Worm (Caenorhabditis elegans): ENCODE measurements around the gene pho-10.
A peak's percentile ranks its signal among the peaks of the same experiment; 100 is the strongest.

The pho-10 gene

DNA sequence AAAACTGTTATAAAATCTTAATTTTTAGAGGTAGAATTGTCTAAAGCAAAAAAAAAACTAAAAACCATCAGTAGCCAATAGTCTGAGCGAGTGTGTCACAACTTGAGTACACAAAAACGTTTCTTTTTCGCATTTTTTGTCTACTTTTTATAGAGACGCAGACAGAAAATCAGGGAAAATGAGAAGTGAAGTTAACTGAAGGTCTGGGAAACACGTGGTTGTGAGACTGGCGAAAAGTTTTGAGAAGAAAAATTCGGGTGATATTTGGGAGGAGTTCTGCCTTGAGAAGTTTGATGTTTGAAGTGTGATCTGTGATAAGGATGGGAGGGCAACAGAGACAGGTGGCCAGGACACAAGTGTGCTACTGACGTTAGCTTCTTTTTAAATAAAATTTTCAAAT lies 17.2 kb upstream of the pho-10 start:
- no peak for TF ChIP-seq lin-11 (tag; optimal IDR thresholded peaks at IDR 0.05)
- no peak for TF ChIP-seq nhr-237 (tag; optimal IDR thresholded peaks at IDR 0.05)
- peak; percentile 44 for TF ChIP-seq nhr-6 (tag; optimal IDR thresholded peaks at IDR 0.05)
- no peak for TF ChIP-seq mbf-1 (tag; optimal IDR thresholded peaks at IDR 0.05)
- peak; percentile 34 for TF ChIP-seq egl-27 (tag; optimal IDR thresholded peaks at IDR 0.05)
- TF ChIP-seq lsy-2 (tag; optimal IDR thresholded peaks at IDR 0.05): peak in 1 of 2 experiments; percentile 80
- peak; percentile 86 for TF ChIP-seq blmp-1 (tag; optimal IDR thresholded peaks at IDR 0.05; ENCODE audit: insufficient read depth)
- peak; percentile 67 for TF ChIP-seq lin-13 (GFP tag; optimal IDR thresholded peaks at IDR 0.05)
- TF ChIP-seq peb-1 (tag; optimal IDR thresholded peaks at IDR 0.05): no peak
- TF ChIP-seq ztf-11 (tag; optimal IDR thresholded peaks at IDR 0.05): no peak
- TF ChIP-seq dmd-4 (tag; optimal IDR thresholded peaks at IDR 0.05): no peak
- no peak for TF ChIP-seq nhr-77 (tag; optimal IDR thresholded peaks at IDR 0.05)
- no peak for TF ChIP-seq ceh-82 (tag; optimal IDR thresholded peaks at IDR 0.05)
- TF ChIP-seq elt-3 (tag; optimal IDR thresholded peaks at IDR 0.05): no peak
- TF ChIP-seq sma-3 (GFP tag; optimal IDR thresholded peaks at IDR 0.05): peak; percentile 82
- peak; percentile 28 for TF ChIP-seq snpc-4 (tag; optimal IDR thresholded peaks at IDR 0.05)
- no peak for TF ChIP-seq nhr-11 (tag; optimal IDR thresholded peaks at IDR 0.05)
- TF ChIP-seq crh-2 (tag; optimal IDR thresholded peaks at IDR 0.05): peak; percentile 91
- no peak for TF ChIP-seq ceh-16 (tag; optimal IDR thresholded peaks at IDR 0.05)
- no peak for TF ChIP-seq alr-1 (tag; optimal IDR thresholded peaks at IDR 0.05)
- no peak for TF ChIP-seq aly-2 (tag; optimal IDR thresholded peaks at IDR 0.05)
- TF ChIP-seq F13H6.1 (tag; optimal IDR thresholded peaks at IDR 0.05): peak; percentile 83
- peak; percentile 67 for TF ChIP-seq gmeb-1 (tag; optimal IDR thresholded peaks at IDR 0.05)
- TF ChIP-seq ztf-1 (GFP tag; conservative IDR thresholded peaks at IDR 0.05): no peak
- no peak for TF ChIP-seq R02D3.7 (tag; optimal IDR thresholded peaks at IDR 0.05)
- no peak for TF ChIP-seq nhr-23 (tag; optimal IDR thresholded peaks at IDR 0.05)
- no peak for TF ChIP-seq unc-39 (tag; optimal IDR thresholded peaks at IDR 0.05)
- peak; percentile 62 for TF ChIP-seq ama-1 (optimal IDR thresholded peaks at IDR 0.05)
- peak; percentile 88 for TF ChIP-seq fos-1 (tag; optimal IDR thresholded peaks at IDR 0.05)
- TF ChIP-seq nhr-10 (tag; optimal IDR thresholded peaks at IDR 0.05): peak; percentile 93
- peak; percentile 94 for TF ChIP-seq nhr-129 (tag; optimal IDR thresholded peaks at IDR 0.05)
- TF ChIP-seq sma-9 (GFP tag; optimal IDR thresholded peaks at IDR 0.05): peak; percentile 91
- no peak for TF ChIP-seq sma-9 (tag; optimal IDR thresholded peaks at IDR 0.05)
- TF ChIP-seq zag-1 (tag; optimal IDR thresholded peaks at IDR 0.05): no peak
- TF ChIP-seq lin-39 (tag; optimal IDR thresholded peaks at IDR 0.05): no peak
- peak; percentile 89 for TF ChIP-seq nhr-25 (tag; optimal IDR thresholded peaks at IDR 0.05)
- peak in 1 of 2 experiments; percentile 90 for TF ChIP-seq mdl-1 (tag; optimal IDR thresholded peaks at IDR 0.05)
- no peak for TF ChIP-seq nhr-12 (tag; optimal IDR thresholded peaks at IDR 0.05)
- no peak for TF ChIP-seq ZK546.5 (tag; optimal IDR thresholded peaks at IDR 0.05)
- peak; percentile 92 for TF ChIP-seq C34F6.9 (tag; optimal IDR thresholded peaks at IDR 0.05)
- no peak for TF ChIP-seq unc-62 (GFP tag; optimal IDR thresholded peaks at IDR 0.05)
- TF ChIP-seq nhr-21 (tag; optimal IDR thresholded peaks at IDR 0.05): peak; percentile 90
- no peak for TF ChIP-seq mab-5 (tag; optimal IDR thresholded peaks at IDR 0.05)
- TF ChIP-seq ztf-4 (tag; optimal IDR thresholded peaks at IDR 0.05): peak; percentile 82
- no peak for TF ChIP-seq skn-1 (tag; optimal IDR thresholded peaks at IDR 0.05)
- TF ChIP-seq sem-4 (tag; optimal IDR thresholded peaks at IDR 0.05): peak; percentile 32
- no peak for TF ChIP-seq Y55F3AM.14 (GFP tag; optimal IDR thresholded peaks at IDR 0.05)
- TF ChIP-seq elt-1 (tag; optimal IDR thresholded peaks at IDR 0.05): no peak
- peak; percentile 46 for TF ChIP-seq unc-55 (GFP tag; optimal IDR thresholded peaks at IDR 0.05)

All from whole organism, L2 larva.